Fruit fly (Drosophila melanogaster) whole organism, pupa: ENCODE measurements around the gene Cyp4d1.

Experiments used
- CG14655 ChIP-seq: fragments of 200-800 bp; sonication (Bioruptor generic); optimal IDR thresholded peaks from 3 replicates; lab custom pipeline; 2017; ENCODE audit warnings: mild to moderate bottlenecking, missing biosample characterization, missing genetic modification reagents, missing genetic modification characterization
- CG17806 ChIP-seq: fragments of 200-800 bp; sonication (Bioruptor generic); optimal IDR thresholded peaks from 2 replicates; lab custom pipeline; 2018; ENCODE audit warnings: missing biosample characterization, mild to moderate bottlenecking, missing genetic modification characterization, moderate library complexity
- EcR ChIP-seq: fragments of 200-800 bp; sonication (Bioruptor generic); optimal IDR thresholded peaks from 3 replicates; lab custom pipeline; 2019; ENCODE audit warnings: missing biosample characterization, missing genetic modification characterization, mild to moderate bottlenecking, moderate library complexity, missing genetic modification reagents
- Ets98B ChIP-seq: fragments of 200-800 bp; sonication (Bioruptor generic); IDR thresholded peaks from 2 replicates; pipeline ENCODE4 v1.3.6; 2022; ENCODE audit warnings: missing biosample characterization, missing genetic modification characterization

DNA sequence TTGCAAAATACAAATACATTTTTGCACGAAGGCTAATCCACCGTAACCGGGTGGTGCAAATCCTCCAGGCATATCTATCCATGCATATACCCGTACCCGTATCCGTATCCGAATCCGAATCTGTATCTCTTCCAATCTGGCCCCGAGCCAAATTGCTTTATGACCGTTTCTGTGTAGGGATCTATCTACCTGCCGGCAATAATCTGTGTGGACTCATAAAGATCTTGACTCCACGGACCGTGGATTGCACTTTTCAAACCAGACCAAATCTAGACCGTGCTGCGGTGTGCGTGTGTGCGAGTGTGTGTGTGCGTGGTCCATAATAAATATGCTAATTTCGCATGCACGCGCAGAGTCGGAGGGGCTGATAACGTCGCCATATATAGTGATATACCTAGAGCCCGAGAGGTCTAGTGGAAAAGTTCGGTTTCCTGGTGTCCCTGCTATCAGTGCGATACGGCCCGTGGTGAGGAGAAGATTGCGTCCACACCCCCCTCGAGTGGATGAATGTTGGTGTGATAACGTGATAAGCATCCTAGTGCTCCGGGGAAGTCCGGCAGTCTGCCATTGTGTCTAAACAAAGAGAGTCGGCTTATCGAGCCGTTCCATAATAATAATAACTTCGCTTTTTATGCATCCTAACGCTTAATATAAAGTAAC, 19.6 kb downstream of the Cyp4d1 start:
- TF ChIP-seq Ets98B (GFP tag; lab: Robert Waterston, UW): no peak
- no peak for TF ChIP-seq CG17806
- no peak for TF ChIP-seq CG14655 (GFP tag; lab: Kevin White, UChicago)
- no peak for TF ChIP-seq EcR (GFP tag; lab: Kevin White, UChicago)
